Worm (Caenorhabditis elegans): ENCODE results near the gene lpd-7.

lpd-7 gene

DNA sequence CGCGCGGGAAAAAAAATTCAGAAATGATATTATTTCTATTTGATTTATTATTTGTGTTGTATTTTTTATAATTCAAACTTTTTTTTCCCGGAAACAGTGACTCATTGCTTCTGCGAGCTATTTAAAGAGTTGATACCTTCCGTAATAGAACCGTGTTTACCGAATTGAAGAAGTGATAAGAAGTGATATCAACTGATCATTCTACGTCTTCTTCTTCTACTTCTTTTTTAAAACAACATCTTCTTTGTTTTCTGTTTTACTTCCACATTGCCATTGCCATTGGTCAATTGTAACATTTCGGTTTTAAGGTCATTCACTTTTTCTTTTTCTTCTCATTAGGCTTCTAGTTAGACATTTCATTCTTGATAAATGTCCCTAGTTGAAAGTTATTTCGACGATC is 7.1 kb upstream of the lpd-7 start, which contains the start of gene ttr-32:
TSS of gene ttr-32 (plus strand) at position 314 of the 400 bp plus-strand sequence.
- TF ChIP-seq sma-3 (GFP tag; optimal IDR thresholded peaks at IDR 0.05), result peak; percentile 41
- no peak for TF ChIP-seq blmp-1 (tag; optimal IDR thresholded peaks at IDR 0.05; ENCODE audit: insufficient read depth)
- peak; percentile 56 for TF ChIP-seq nhr-25 (tag; optimal IDR thresholded peaks at IDR 0.05)

DNA sequence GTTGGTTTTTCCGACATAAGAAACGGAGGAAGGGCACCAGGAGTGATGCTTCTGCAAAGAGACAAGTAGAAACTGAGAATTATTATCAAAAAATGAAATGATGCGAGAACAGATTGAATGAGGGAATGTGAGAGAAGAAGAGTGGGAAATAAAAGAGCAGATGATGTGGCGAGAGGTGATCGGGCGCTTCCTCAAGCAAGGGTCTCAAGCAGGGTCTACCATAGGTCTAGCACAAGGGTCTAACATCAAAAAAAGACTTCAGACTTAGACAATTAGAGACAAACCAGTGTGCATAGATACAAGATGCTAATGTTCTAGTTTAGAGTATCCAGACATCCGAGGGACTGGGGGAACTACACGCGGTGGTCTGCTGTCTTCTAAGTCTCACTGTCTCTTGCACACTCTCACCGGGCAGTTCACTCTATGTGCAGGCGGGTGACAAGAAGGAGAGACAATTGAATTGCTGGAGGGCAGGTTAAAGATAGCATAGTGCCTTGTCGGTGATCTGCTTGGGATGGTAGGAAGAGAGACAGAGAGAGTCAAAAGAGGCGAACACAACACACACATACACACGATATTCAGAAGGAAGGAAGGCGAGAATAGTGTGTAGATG is 3.0 kb upstream of the lpd-7 start, which contains the start of gene R13A5.7:
TSS of gene R13A5.7 (minus strand) at position 51 of the 613 bp plus-strand sequence.
- TF ChIP-seq unc-62 (GFP tag; optimal IDR thresholded peaks at IDR 0.05) (no peak), dmd-4 (tag; optimal IDR thresholded peaks at IDR 0.05) (no peak), ceh-82 (tag; optimal IDR thresholded peaks at IDR 0.05) (no peak), lin-39 (tag; optimal IDR thresholded peaks at IDR 0.05) (no peak), sem-4 (tag; optimal IDR thresholded peaks at IDR 0.05) (peak; percentile 85), blmp-1 (tag; optimal IDR thresholded peaks at IDR 0.05; ENCODE audit: insufficient read depth) (peak; percentile 40), nhr-12 (tag; optimal IDR thresholded peaks at IDR 0.05) (no peak), nhr-77 (tag; optimal IDR thresholded peaks at IDR 0.05) (no peak), unc-39 (tag; optimal IDR thresholded peaks at IDR 0.05) (no peak), ztf-4 (tag; optimal IDR thresholded peaks at IDR 0.05) (peak; percentile 68), elt-3 (tag; optimal IDR thresholded peaks at IDR 0.05) (no peak), zag-1 (tag; optimal IDR thresholded peaks at IDR 0.05) (peak; percentile 60), lin-13 (GFP tag; optimal IDR thresholded peaks at IDR 0.05) (peak; percentile 62), gmeb-1 (tag; optimal IDR thresholded peaks at IDR 0.05) (peak; percentile 63), sma-3 (GFP tag; optimal IDR thresholded peaks at IDR 0.05) (peak; percentile 50), fos-1 (tag; optimal IDR thresholded peaks at IDR 0.05) (peak; percentile 87), nhr-25 (tag; optimal IDR thresholded peaks at IDR 0.05) (peak; percentile 39), nhr-129 (tag; optimal IDR thresholded peaks at IDR 0.05) (peak; percentile 94), F13H6.1 (tag; optimal IDR thresholded peaks at IDR 0.05) (peak; percentile 92), unc-55 (GFP tag; optimal IDR thresholded peaks at IDR 0.05) (peak; percentile 72), lsy-2 (tag; optimal IDR thresholded peaks at IDR 0.05) (peak; percentile 60 to 87), nhr-237 (tag; optimal IDR thresholded peaks at IDR 0.05) (no peak), alr-1 (tag; optimal IDR thresholded peaks at IDR 0.05) (no peak), C34F6.9 (tag; optimal IDR thresholded peaks at IDR 0.05) (peak; percentile 88), lin-11 (tag; optimal IDR thresholded peaks at IDR 0.05) (no peak), mab-5 (tag; optimal IDR thresholded peaks at IDR 0.05) (peak; percentile 34), ceh-16 (tag; optimal IDR thresholded peaks at IDR 0.05) (peak; percentile 73), egl-27 (tag; optimal IDR thresholded peaks at IDR 0.05) (peak; percentile 60), ztf-1 (GFP tag; conservative IDR thresholded peaks at IDR 0.05) (no peak), snpc-4 (tag; optimal IDR thresholded peaks at IDR 0.05) (peak; percentile 45), sma-9 (GFP tag; optimal IDR thresholded peaks at IDR 0.05) (peak; percentile 78), sma-9 (tag; optimal IDR thresholded peaks at IDR 0.05) (no peak), nhr-21 (tag; optimal IDR thresholded peaks at IDR 0.05) (peak; percentile 82), mdl-1 (tag; optimal IDR thresholded peaks at IDR 0.05) (peak; percentile 90 to 91), nhr-6 (tag; optimal IDR thresholded peaks at IDR 0.05) (peak; percentile 37), crh-2 (tag; optimal IDR thresholded peaks at IDR 0.05) (peak; percentile 89)

DNA sequence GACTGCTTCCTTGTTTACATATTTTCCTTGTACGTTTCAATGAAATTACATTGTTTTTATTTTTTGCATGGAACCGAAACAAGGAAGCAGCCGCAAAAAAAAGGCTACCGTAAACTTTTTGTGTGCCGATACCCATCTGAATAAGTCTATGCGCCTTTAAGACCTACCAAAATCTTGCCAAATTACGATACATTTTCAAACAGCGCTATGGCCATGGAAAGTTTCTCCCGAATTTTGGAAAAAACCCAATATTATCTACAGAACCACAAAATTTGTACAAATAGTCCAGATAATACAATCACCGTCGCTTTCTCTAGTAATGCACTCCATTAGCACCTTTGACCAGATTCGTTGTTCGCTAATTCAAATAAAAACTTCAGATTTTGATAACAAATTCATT is 1.4 kb upstream of the lpd-7 start:
- TF ChIP-seq alr-1 (tag; optimal IDR thresholded peaks at IDR 0.05) (no peak), lin-13 (GFP tag; optimal IDR thresholded peaks at IDR 0.05) (no peak), ZK546.5 (tag; optimal IDR thresholded peaks at IDR 0.05) (no peak), C34F6.9 (tag; optimal IDR thresholded peaks at IDR 0.05) (no peak), mab-5 (tag; optimal IDR thresholded peaks at IDR 0.05) (no peak), ztf-11 (tag; optimal IDR thresholded peaks at IDR 0.05) (no peak), F13H6.1 (tag; optimal IDR thresholded peaks at IDR 0.05) (no peak), elt-1 (tag; optimal IDR thresholded peaks at IDR 0.05) (no peak), unc-39 (tag; optimal IDR thresholded peaks at IDR 0.05) (no peak), nhr-237 (tag; optimal IDR thresholded peaks at IDR 0.05) (no peak), egl-27 (tag; optimal IDR thresholded peaks at IDR 0.05) (no peak), nhr-12 (tag; optimal IDR thresholded peaks at IDR 0.05) (no peak), nhr-23 (tag; optimal IDR thresholded peaks at IDR 0.05) (no peak), ztf-4 (tag; optimal IDR thresholded peaks at IDR 0.05) (no peak), elt-3 (tag; optimal IDR thresholded peaks at IDR 0.05) (no peak), nhr-11 (tag; optimal IDR thresholded peaks at IDR 0.05) (no peak), sma-3 (GFP tag; optimal IDR thresholded peaks at IDR 0.05) (no peak), mbf-1 (tag; optimal IDR thresholded peaks at IDR 0.05) (no peak)

Data from whole organism, L2 larva.